Worm (Caenorhabditis elegans) whole organism, L4 larva: ENCODE results near the gene fbxl-4.

Experiments used
- ceh-28 ChIP-seq: fragments of 150-350 bp; optimal IDR thresholded peaks from 2 replicates; lab custom pipeline; 2014; ENCODE audit warnings: missing biosample characterization, missing genetic modification reagents, missing genetic modification characterization
- egl-27 ChIP-seq: sonication (generic microtip); optimal IDR thresholded peaks from 3 replicates; lab custom pipeline; 2017; ENCODE audit warnings: missing biosample characterization, missing genetic modification reagents, missing genetic modification characterization
- jun-1 ChIP-seq: fragments of 150-350 bp; optimal IDR thresholded peaks from 2 replicates; lab custom pipeline; 2014; ENCODE audit warnings: missing biosample characterization, missing genetic modification reagents, missing genetic modification characterization
- mep-1 ChIP-seq: fragments of 150-350 bp; sonication (generic microtip); optimal IDR thresholded peaks from 3 replicates; lab custom pipeline; 2014; ENCODE audit warnings: missing biosample characterization, missing genetic modification characterization

ce11 chrX:6625275-6625674, 36.7 kb downstream of the fbxl-4 start:
- TF ChIP-seq egl-27 (tag; lab: Kevin White, UChicago) (no peak), ceh-28 (tag; lab: Kevin White, UChicago) (no peak), mep-1 (tag; lab: Kevin White, UChicago) (no peak), jun-1 (tag; lab: Kevin White, UChicago) (no peak)
